Worm (Caenorhabditis elegans) whole organism, L4 larva: ENCODE measurements around the gene srbc-19.
A peak's percentile ranks its signal among the peaks of the same experiment; 100 is the strongest.

Experiments used
- F44E2.7 ChIP-seq: fragments of 200-800 bp; sonication (Bioruptor generic); IDR thresholded peaks from 2 replicates; pipeline ENCODE4 v2.1.2; 2022; ENCODE audit warnings: missing genetic modification characterization, missing compliant biosample characterization
- Y48G9A.11 ChIP-seq: fragments of 200-800 bp; sonication (Bioruptor generic); IDR thresholded peaks from 2 replicates; pipeline ENCODE4 v1.3.6; 2022; ENCODE audit warnings: missing genetic modification reagents, missing genetic modification characterization, missing compliant biosample characterization
- Y5F2A.4 ChIP-seq: fragments of 200-800 bp; sonication (Bioruptor generic); optimal IDR thresholded peaks from 2 replicates; lab custom pipeline; 2018; ENCODE audit warnings: mild to moderate bottlenecking, missing genetic modification characterization, missing compliant biosample characterization
- aha-1 ChIP-seq: fragments of 150-350 bp; peaks from one replicate; lab custom pipeline; 2014; ENCODE audit warnings: missing biosample characterization, missing genetic modification characterization
- ama-1 ChIP-seq: fragments of 150-350 bp; optimal IDR thresholded peaks from 2 replicates; lab custom pipeline; 2014; ENCODE audit warnings: inconsistent platforms, mixed read lengths
- ceh-20 ChIP-seq: fragments of 200-800 bp; sonication (Bioruptor generic); IDR thresholded peaks from 2 replicates; pipeline ENCODE4 v1.3.6; 2022; ENCODE audit warnings: missing genetic modification reagents, missing genetic modification characterization, missing compliant biosample characterization
- ceh-62 ChIP-seq: sonication (generic microtip); optimal IDR thresholded peaks from 2 replicates; lab custom pipeline; 2017; ENCODE audit warnings: missing biosample characterization, missing genetic modification characterization
- ceh-82 ChIP-seq: sonication (generic microtip); optimal IDR thresholded peaks from 2 replicates; lab custom pipeline; 2017; ENCODE audit warnings: missing biosample characterization, missing genetic modification characterization
- cey-2 ChIP-seq: sonication (generic microtip); optimal IDR thresholded peaks from 3 replicates; lab custom pipeline; 2017; ENCODE audit warnings: missing genetic modification characterization, mild to moderate bottlenecking, missing compliant biosample characterization, antibody characterized with exemption, borderline replicate concordance; ENCODE audit not compliant: insufficient read depth
- daf-16 ChIP-seq, 3 experiments: sonication (generic microtip); optimal IDR thresholded peaks; 2 replicates each; lab custom pipeline; 2016 to 2017; ENCODE audit warnings: missing genetic modification characterization in 3 of 3, missing genetic modification reagents in 3 of 3, mild to moderate bottlenecking in 2 of 3, missing compliant biosample characterization in 2 of 3, missing biosample characterization in 1 of 3, moderate library complexity in 1 of 3
- daf-19 ChIP-seq: fragments of 200-800 bp; sonication (Bioruptor generic); conservative IDR thresholded peaks from 2 replicates; pipeline ENCODE4 v1.3.6; 2022; ENCODE audit warnings: missing genetic modification characterization, missing compliant biosample characterization
- dmd-6 ChIP-seq: fragments of 200-800 bp; sonication (Bioruptor generic); IDR thresholded peaks from 2 replicates; pipeline ENCODE4 v1.3.6; 2022; ENCODE audit warnings: missing genetic modification reagents, missing genetic modification characterization, missing compliant biosample characterization
- dmd-9 ChIP-seq: fragments of 200-800 bp; sonication (Bioruptor generic); IDR thresholded peaks from 2 replicates; pipeline ENCODE4 v1.3.6; 2022; ENCODE audit warnings: missing genetic modification reagents, missing genetic modification characterization, missing compliant biosample characterization
- dpl-1 ChIP-seq: fragments of 150-350 bp; optimal IDR thresholded peaks from 2 replicates; lab custom pipeline; 2014; ENCODE audit warnings: missing biosample characterization, missing genetic modification reagents, missing genetic modification characterization
- gei-8 ChIP-seq: fragments of 200-800 bp; sonication (Bioruptor generic); optimal IDR thresholded peaks from 2 replicates; lab custom pipeline; 2018; ENCODE audit warnings: mild to moderate bottlenecking, missing genetic modification characterization, missing compliant biosample characterization
- hlh-11 ChIP-seq: fragments of 200-800 bp; sonication (Bioruptor generic); optimal IDR thresholded peaks from 2 replicates; lab custom pipeline; 2018; ENCODE audit warnings: mild to moderate bottlenecking, missing genetic modification characterization, missing compliant biosample characterization
- hlh-30 ChIP-seq: sonication (generic microtip); optimal IDR thresholded peaks from 2 replicates; lab custom pipeline; 2017; ENCODE audit warnings: antibody characterized with exemption, mild to moderate bottlenecking, missing genetic modification characterization, missing compliant biosample characterization; ENCODE audit not compliant: insufficient read depth
- lin-38 ChIP-seq: fragments of 200-800 bp; sonication (Bioruptor generic); IDR thresholded peaks from 2 replicates; pipeline ENCODE4 v1.3.6; 2022; ENCODE audit warnings: missing genetic modification reagents, missing genetic modification characterization, missing compliant biosample characterization
- lir-3 ChIP-seq: sonication (generic microtip); optimal IDR thresholded peaks from 2 replicates; lab custom pipeline; 2016; ENCODE audit warnings: mild to moderate bottlenecking, missing genetic modification characterization, missing compliant biosample characterization
- mdl-1 ChIP-seq, 2 experiments: fragments of 150-350 bp in 1 of 2; sonication (generic microtip) in 1 of 2; optimal IDR thresholded peaks; 2 replicates each; lab custom pipeline; 2014 to 2017; ENCODE audit warnings: missing biosample characterization in 2 of 2, missing genetic modification characterization in 2 of 2
- nhr-102 ChIP-seq: sonication (generic microtip); optimal IDR thresholded peaks from 2 replicates; lab custom pipeline; 2016; ENCODE audit warnings: mild to moderate bottlenecking, missing genetic modification characterization, moderate library complexity, missing compliant biosample characterization
- nhr-25 ChIP-seq: sonication (generic microtip); optimal IDR thresholded peaks from 2 replicates; lab custom pipeline; 2017; ENCODE audit warnings: missing genetic modification characterization, mild to moderate bottlenecking, missing compliant biosample characterization, antibody characterized with exemption, moderate library complexity, borderline replicate concordance; ENCODE audit not compliant: insufficient read depth
- nhr-41 ChIP-seq: fragments of 200-800 bp; sonication (Bioruptor generic); IDR thresholded peaks from 2 replicates; pipeline ENCODE4 v1.3.6; 2022; ENCODE audit warnings: missing genetic modification reagents, missing genetic modification characterization, missing compliant biosample characterization
- nhr-48 ChIP-seq: sonication (generic microtip); optimal IDR thresholded peaks from 2 replicates; lab custom pipeline; 2016; ENCODE audit warnings: mild to moderate bottlenecking, missing genetic modification characterization, missing compliant biosample characterization
- nhr-76 ChIP-seq: fragments of 150-350 bp; optimal IDR thresholded peaks from 2 replicates; lab custom pipeline; 2014; ENCODE audit warnings: missing biosample characterization, missing genetic modification characterization
- pqm-1 ChIP-seq: sonication (generic microtip); optimal IDR thresholded peaks from 2 replicates; lab custom pipeline; 2017; ENCODE audit warnings: missing biosample characterization, missing genetic modification characterization
- saeg-2 ChIP-seq: fragments of 200-800 bp; sonication (Bioruptor generic); IDR thresholded peaks from 2 replicates; pipeline ENCODE4 v1.3.6; 2022; ENCODE audit warnings: missing genetic modification reagents, missing genetic modification characterization, missing compliant biosample characterization
- sdz-12 ChIP-seq: fragments of 200-800 bp; sonication (Bioruptor generic); optimal IDR thresholded peaks from 2 replicates; lab custom pipeline; 2018; ENCODE audit warnings: mild to moderate bottlenecking, missing genetic modification characterization, missing compliant biosample characterization
- set-16 ChIP-seq: fragments of 200-800 bp; sonication (Bioruptor generic); IDR thresholded peaks from 2 replicates; pipeline ENCODE4 v1.3.6; 2022; ENCODE audit warnings: missing genetic modification reagents, missing genetic modification characterization, missing compliant biosample characterization
- skn-1 ChIP-seq: fragments of 150-350 bp; optimal IDR thresholded peaks from 2 replicates; lab custom pipeline; 2014; ENCODE audit warnings: missing biosample characterization, missing genetic modification characterization
- spr-1 ChIP-seq: sonication (generic microtip); optimal IDR thresholded peaks from 2 replicates; lab custom pipeline; 2016; ENCODE audit warnings: mild to moderate bottlenecking, missing genetic modification characterization, missing compliant biosample characterization
- unc-62 ChIP-seq, 3 experiments: fragments of 150-350 bp in 1 of 3; sonication (generic microtip); optimal IDR thresholded peaks in 2 of 3; peaks in 1 of 3; 1 replicate in 1 of 3; 2 replicates in 2 of 3; lab custom pipeline; 2014 to 2017; ENCODE audit warnings: missing biosample characterization in 3 of 3, missing genetic modification characterization in 3 of 3, missing genetic modification reagents in 3 of 3, missing genotype in 1 of 3
- zag-1 ChIP-seq: fragments of 150-350 bp; optimal IDR thresholded peaks from 2 replicates; lab custom pipeline; 2014; ENCODE audit warnings: missing biosample characterization, missing genetic modification characterization
- zip-11 ChIP-seq: fragments of 200-800 bp; sonication (Bioruptor generic); IDR thresholded peaks from 2 replicates; pipeline ENCODE4 v1.3.6; 2022; ENCODE audit warnings: missing genetic modification characterization, missing compliant biosample characterization

Gene srbc-19

ce11 chrV:2122517-2122916 lies 44.1 kb downstream of the srbc-19 start, which contains the start of gene F22F7.2 (continued):
- TF ChIP-seq nhr-102 (tag; lab: Kevin White, UChicago) = no peak
- TF ChIP-seq dmd-6 (GFP tag; lab: Robert Waterston, UW) = peak; percentile 32
- no peak for TF ChIP-seq pqm-1
- TF ChIP-seq saeg-2 (GFP tag; lab: Robert Waterston, UW) = no peak
- TF ChIP-seq zip-11 = no peak
- TF ChIP-seq nhr-41 (GFP tag; lab: Robert Waterston, UW) = 0 out of 2 replicates have a peak, but pooled peaks have one; percentile 17
- TF ChIP-seq unc-62 (GFP tag; optimal IDR thresholded peaks at IDR 0.05 in 1 of 2; lab: Kevin White, UChicago) = no peak
- TF ChIP-seq unc-62 (tag; optimal IDR thresholded peaks at IDR 0.05; lab: Kevin White, UChicago) = no peak
- TF ChIP-seq set-16 = no peak
- peak; percentile 26 for TF ChIP-seq hlh-11
- no peak for TF ChIP-seq skn-1 (tag; lab: Kevin White, UChicago)
- no peak for TF ChIP-seq aha-1 (tag; lab: Kevin White, UChicago)
- no peak for TF ChIP-seq cey-2 (tag; lab: Kevin White, UChicago)
- TF ChIP-seq ama-1 (lab: Kevin White, UChicago) = no peak
- TF ChIP-seq, all 104 proteins: peak for 8

- TF ChIP-seq aha-1 (tag; lab: Kevin White, UChicago) (peak; percentile 91), nhr-48 (tag; lab: Kevin White, UChicago) (no peak)
Observed at ce11 chrV:2121910-2122362, 44.6 kb downstream of the srbc-19 start, which contains the start of gene F22F7.8. Gene F22F7.8, minus strand, starts transcription at chrV:2121960.

ce11 chrV:2119529-2119928 lies 47.0 kb downstream of the srbc-19 start, which contains the start of gene F22F7.11:
Gene F22F7.11, plus strand, starts transcription at chrV:2119829.
- no peak for TF ChIP-seq ceh-82
- TF ChIP-seq zag-1 (tag; lab: Kevin White, UChicago) = no peak
- TF ChIP-seq hlh-30 (tag; lab: Kevin White, UChicago) = no peak
- no peak for TF ChIP-seq spr-1 (tag; lab: Kevin White, UChicago)
- TF ChIP-seq nhr-25 = no peak
- TF ChIP-seq Y48G9A.11 (GFP tag; lab: Robert Waterston, UW) = no peak
- TF ChIP-seq Y5F2A.4 = no peak
- no peak for TF ChIP-seq dpl-1 (GFP tag; lab: Kevin White, UChicago)
- no peak for TF ChIP-seq daf-16 (GFP tag; optimal IDR thresholded peaks at IDR 0.05; lab: Kevin White, UChicago)
- TF ChIP-seq daf-16 (tag; optimal IDR thresholded peaks at IDR 0.05; lab: Kevin White, UChicago) = no peak
- no peak for TF ChIP-seq dmd-9 (GFP tag; lab: Robert Waterston, UW)
- no peak for TF ChIP-seq gei-8
- no peak for TF ChIP-seq mdl-1 (tag; optimal IDR thresholded peaks at IDR 0.05; lab: Kevin White, UChicago)
- TF ChIP-seq F44E2.7 (GFP tag; lab: Robert Waterston, UW) = no peak
- no peak for TF ChIP-seq lir-3 (tag; lab: Kevin White, UChicago)
- TF ChIP-seq daf-19 (GFP tag; lab: Robert Waterston, UW) = no peak
- TF ChIP-seq aha-1 (tag; lab: Kevin White, UChicago) = no peak
- TF ChIP-seq unc-62 (GFP tag; optimal IDR thresholded peaks at IDR 0.05 in 1 of 2; lab: Kevin White, UChicago) = no peak
- TF ChIP-seq unc-62 (tag; optimal IDR thresholded peaks at IDR 0.05; lab: Kevin White, UChicago) = no peak
- no peak for TF ChIP-seq ceh-20 (GFP tag; lab: Robert Waterston, UW)
- TF ChIP-seq, all 104 proteins: peak for 0

- TF ChIP-seq lin-38 (GFP tag; lab: Robert Waterston, UW) (no peak), sdz-12 (no peak), nhr-48 (tag; lab: Kevin White, UChicago) (no peak), nhr-76 (tag; lab: Kevin White, UChicago) (no peak), ceh-62 (tag; lab: Kevin White, UChicago) (no peak), spr-1 (tag; lab: Kevin White, UChicago) (no peak)
Observed at ce11 chrV:2118574-2118973, 48.0 kb downstream of the srbc-19 start, which contains the start of gene bgnt-1.2. Gene bgnt-1.2, minus strand, starts transcription at chrV:2118674.
